Fruit fly (Drosophila melanogaster) whole organism, embryonic: ENCODE measurements around the gene CG5850.

Experiments
- ATbp ChIP-seq: fragments of 200-800 bp; sonication (Bioruptor generic); optimal IDR thresholded peaks from 2 replicates; lab custom pipeline; 2017; ENCODE audit warnings: missing biosample characterization, mild to moderate bottlenecking, missing genetic modification characterization, missing genetic modification reagents
- Blimp-1 ChIP-seq: fragments of 200-800 bp; sonication (Bioruptor generic); optimal IDR thresholded peaks from 3 replicates; lab custom pipeline; 2018; ENCODE audit warnings: missing biosample characterization, missing genetic modification characterization, mild to moderate bottlenecking, moderate library complexity, missing genetic modification reagents
- CG10431 ChIP-seq: fragments of 200-800 bp; sonication (Bioruptor generic); optimal IDR thresholded peaks from 3 replicates; lab custom pipeline; 2018; ENCODE audit warnings: missing biosample characterization, mild to moderate bottlenecking, missing genetic modification characterization
- CG11247 ChIP-seq: fragments of 200-800 bp; sonication (Bioruptor generic); IDR thresholded peaks from 2 replicates; pipeline ENCODE4 v1.3.6; 2022; ENCODE audit warnings: missing biosample characterization, missing genetic modification characterization
- CG11695 ChIP-seq: fragments of 200-800 bp; sonication (Bioruptor generic); IDR thresholded peaks from 3 replicates; pipeline ENCODE4 v1.3.6; 2022; ENCODE audit warnings: missing biosample characterization, missing genetic modification characterization
- CG12219 ChIP-seq: fragments of 200-800 bp; sonication (Bioruptor generic); optimal IDR thresholded peaks from 3 replicates; lab custom pipeline; 2018; ENCODE audit warnings: missing biosample characterization, mild to moderate bottlenecking, missing genetic modification characterization
- CG15011 ChIP-seq: fragments of 200-800 bp; sonication (Bioruptor generic); optimal IDR thresholded peaks from 3 replicates; lab custom pipeline; 2018; ENCODE audit warnings: missing biosample characterization, mild to moderate bottlenecking, missing genetic modification characterization
- CG15514 ChIP-seq: fragments of 200-800 bp; sonication (Bioruptor generic); optimal IDR thresholded peaks from 3 replicates; lab custom pipeline; 2017; ENCODE audit warnings: missing biosample characterization, missing genetic modification characterization, mild to moderate bottlenecking, moderate library complexity, missing genetic modification reagents
- CG17361 ChIP-seq: fragments of 200-800 bp; sonication (Bioruptor generic); IDR thresholded peaks from 3 replicates; pipeline ENCODE4 v1.3.6; 2022; ENCODE audit warnings: missing biosample characterization, missing genetic modification characterization
- CG2875 ChIP-seq: fragments of 200-800 bp; sonication (Bioruptor generic); optimal IDR thresholded peaks from 2 replicates; lab custom pipeline; 2017; ENCODE audit warnings: missing biosample characterization, mild to moderate bottlenecking, missing genetic modification characterization, missing genetic modification reagents
- CG30403 ChIP-seq: fragments of 200-800 bp; sonication (Bioruptor generic); optimal IDR thresholded peaks from 3 replicates; lab custom pipeline; 2016; ENCODE audit warnings: missing biosample characterization, missing genetic modification characterization
- CG32532 ChIP-seq: fragments of 200-800 bp; sonication (Bioruptor generic); IDR thresholded peaks from 2 replicates; pipeline ENCODE4 v1.3.6; 2022; ENCODE audit warnings: missing biosample characterization, missing genetic modification characterization
- CG32767 ChIP-seq: fragments of 200-800 bp; sonication (Bioruptor generic); IDR thresholded peaks from 2 replicates; pipeline ENCODE4 v1.3.6; 2022; ENCODE audit warnings: missing biosample characterization, missing genetic modification characterization
- CG43689 ChIP-seq: fragments of 200-800 bp; sonication (Bioruptor generic); IDR thresholded peaks from 2 replicates; pipeline ENCODE4 v1.3.6; 2022; ENCODE audit warnings: missing biosample characterization, missing genetic modification characterization
- CG4854 ChIP-seq: fragments of 200-800 bp; sonication (Bioruptor generic); optimal IDR thresholded peaks from 2 replicates; lab custom pipeline; 2016; ENCODE audit warnings: missing biosample characterization, missing genetic modification characterization, inconsistent platforms
- CG5953 ChIP-seq: fragments of 200-800 bp; sonication (Bioruptor generic); IDR thresholded peaks from 2 replicates; pipeline ENCODE4 v1.3.6; 2022; ENCODE audit warnings: missing biosample characterization, missing genetic modification characterization
- CG6765 ChIP-seq: fragments of 200-800 bp; sonication (Bioruptor generic); optimal IDR thresholded peaks from 3 replicates; lab custom pipeline; 2017; ENCODE audit warnings: missing biosample characterization, mild to moderate bottlenecking, missing genetic modification characterization
- CG7372 ChIP-seq: fragments of 200-800 bp; sonication (Bioruptor generic); IDR thresholded peaks from 2 replicates; pipeline ENCODE4 v1.3.6; 2022; ENCODE audit warnings: missing biosample characterization, missing genetic modification characterization
- CG7556 ChIP-seq: fragments of 200-800 bp; sonication (Bioruptor generic); optimal IDR thresholded peaks from 2 replicates; lab custom pipeline; 2017; ENCODE audit warnings: missing biosample characterization, mild to moderate bottlenecking, missing genetic modification characterization
- CG7963 ChIP-seq: fragments of 200-800 bp; sonication (Bioruptor generic); IDR thresholded peaks from 3 replicates; pipeline ENCODE4 v1.3.6; 2022; ENCODE audit warnings: missing biosample characterization, missing genetic modification characterization; ENCODE audit not compliant: partially characterized antibody
- Dad ChIP-seq: fragments of 200-800 bp; sonication (Bioruptor generic); optimal IDR thresholded peaks from 3 replicates; lab custom pipeline; 2016; ENCODE audit warnings: missing biosample characterization, missing genetic modification characterization
- Dbx ChIP-seq: fragments of 200-800 bp; sonication (Bioruptor generic); IDR thresholded peaks from 3 replicates; pipeline ENCODE4 v1.3.6; 2022; ENCODE audit warnings: missing biosample characterization, missing genetic modification characterization
- E2f1 ChIP-seq: fragments of 200-800 bp; sonication (Bioruptor generic); IDR thresholded peaks from 2 replicates; pipeline ENCODE4 v1.3.6; 2022; ENCODE audit warnings: missing biosample characterization, missing genetic modification characterization
- Fer3 ChIP-seq: fragments of 200-800 bp; sonication (Bioruptor generic); optimal IDR thresholded peaks from 2 replicates; lab custom pipeline; 2018; ENCODE audit warnings: missing biosample characterization, mild to moderate bottlenecking, missing genetic modification characterization, moderate library complexity
- H2.0 ChIP-seq: fragments of 200-800 bp; sonication (Bioruptor generic); IDR thresholded peaks from 2 replicates; pipeline ENCODE4 v1.3.6; 2022; ENCODE audit warnings: missing biosample characterization, missing genetic modification characterization
- Hsf ChIP-seq: fragments of 200-800 bp; sonication (Bioruptor generic); optimal IDR thresholded peaks from 3 replicates; lab custom pipeline; 2016; ENCODE audit warnings: missing biosample characterization, missing genetic modification characterization
- Lhr ChIP-seq: fragments of 200-800 bp; sonication (Bioruptor generic); optimal IDR thresholded peaks from 3 replicates; lab custom pipeline; 2017; ENCODE audit warnings: mild to moderate bottlenecking, missing biosample characterization, missing genetic modification reagents, missing genetic modification characterization
- Meics ChIP-seq: fragments of 200-800 bp; sonication (Bioruptor generic); optimal IDR thresholded peaks from 2 replicates; lab custom pipeline; 2017; ENCODE audit warnings: missing biosample characterization, mild to moderate bottlenecking, missing genetic modification characterization
- Nf-YC ChIP-seq: fragments of 200-800 bp; optimal IDR thresholded peaks from 3 replicates; lab custom pipeline; 2019; ENCODE audit warnings: missing biosample characterization, mild to moderate bottlenecking, missing genetic modification characterization, moderate library complexity
- Pdp1 ChIP-seq, 2 experiments: fragments of 200-800 bp; sonication (Bioruptor generic); optimal IDR thresholded peaks; 3 replicates each; lab custom pipeline; 2016; ENCODE audit warnings: missing biosample characterization in 2 of 2, missing genetic modification characterization in 2 of 2, mild to moderate bottlenecking in 1 of 2, moderate library complexity in 1 of 2
- Ravus ChIP-seq: fragments of 200-800 bp; sonication (Bioruptor generic); IDR thresholded peaks from 2 replicates; pipeline ENCODE4 v1.3.6; 2022; ENCODE audit warnings: missing biosample characterization, missing genetic modification characterization
- Sox100B ChIP-seq: fragments of 200-800 bp; sonication (Bioruptor generic); optimal IDR thresholded peaks from 3 replicates; lab custom pipeline; 2018; ENCODE audit warnings: missing biosample characterization, mild to moderate bottlenecking, missing genetic modification characterization
- az2 ChIP-seq: fragments of 200-800 bp; sonication (Bioruptor generic); optimal IDR thresholded peaks from 3 replicates; lab custom pipeline; 2016; ENCODE audit warnings: missing biosample characterization, missing genetic modification characterization
- bbx ChIP-seq: fragments of 200-800 bp; sonication (Bioruptor generic); IDR thresholded peaks from 2 replicates; pipeline ENCODE4 v1.3.6; 2022; ENCODE audit warnings: missing biosample characterization, missing genetic modification characterization; ENCODE audit not compliant: partially characterized antibody
- cwo ChIP-seq: fragments of 200-800 bp; sonication (Bioruptor generic); optimal IDR thresholded peaks from 3 replicates; lab custom pipeline; 2017; ENCODE audit warnings: missing biosample characterization, missing genetic modification characterization, mild to moderate bottlenecking, moderate library complexity, missing genetic modification reagents
- dati ChIP-seq: fragments of 200-800 bp; sonication (Bioruptor generic); IDR thresholded peaks from 2 replicates; pipeline ENCODE4 v1.3.6; 2022; ENCODE audit warnings: missing biosample characterization, missing genetic modification characterization
- grn ChIP-seq: fragments of 200-800 bp; sonication (Bioruptor generic); optimal IDR thresholded peaks from 3 replicates; lab custom pipeline; 2017; ENCODE audit warnings: missing biosample characterization, missing genetic modification characterization
- h ChIP-seq: fragments of >200 bp; optimal IDR thresholded peaks from 2 replicates; lab custom pipeline; 2017
- onecut ChIP-seq: fragments of 200-800 bp; sonication (Bioruptor generic); IDR thresholded peaks from 2 replicates; pipeline ENCODE4 v1.3.6; 2022; ENCODE audit warnings: missing biosample characterization, missing genetic modification characterization
- row ChIP-seq: fragments of 200-800 bp; sonication (Bioruptor generic); IDR thresholded peaks from 3 replicates; pipeline ENCODE4 v1.3.6; 2022; ENCODE audit warnings: missing biosample characterization, missing genetic modification characterization
- slbo ChIP-seq: fragments of 200-800 bp; sonication (Bioruptor generic); IDR thresholded peaks from 2 replicates; pipeline ENCODE4 v1.3.6; 2022; ENCODE audit warnings: missing biosample characterization, missing genetic modification characterization
- slp2 ChIP-seq: fragments of 200-800 bp; sonication (Bioruptor generic); optimal IDR thresholded peaks from 2 replicates; lab custom pipeline; 2016; ENCODE audit warnings: missing biosample characterization, missing genetic modification characterization
- trem ChIP-seq: fragments of 200-800 bp; optimal IDR thresholded peaks from 3 replicates; lab custom pipeline; 2019; ENCODE audit warnings: missing biosample characterization, mild to moderate bottlenecking, missing genetic modification characterization, moderate library complexity
- wdn ChIP-seq: fragments of 200-800 bp; sonication (Bioruptor generic); IDR thresholded peaks from 2 replicates; pipeline ENCODE4 v1.3.6; 2022; ENCODE audit warnings: missing biosample characterization, missing genetic modification characterization
- zen ChIP-seq: fragments of 200-800 bp; sonication (Bioruptor generic); optimal IDR thresholded peaks from 3 replicates; lab custom pipeline; 2018; ENCODE audit warnings: missing biosample characterization, mild to moderate bottlenecking, missing genetic modification characterization, moderate library complexity
- zen2 ChIP-seq: fragments of 200-800 bp; sonication (Bioruptor generic); IDR thresholded peaks from 3 replicates; pipeline ENCODE4 v1.3.6; 2022; ENCODE audit warnings: missing biosample characterization, missing genetic modification characterization; ENCODE audit not compliant: partially characterized antibody
- zfh1 ChIP-seq: fragments of 200-800 bp; sonication (Bioruptor generic); IDR thresholded peaks from 3 replicates; pipeline ENCODE4 v1.3.6; 2022; ENCODE audit warnings: missing biosample characterization, missing genetic modification characterization
- zfh2 ChIP-seq: fragments of 200-800 bp; sonication (Bioruptor generic); optimal IDR thresholded peaks from 2 replicates; lab custom pipeline; 2016; ENCODE audit warnings: missing biosample characterization, missing genetic modification characterization

CG5850 gene

DNA sequence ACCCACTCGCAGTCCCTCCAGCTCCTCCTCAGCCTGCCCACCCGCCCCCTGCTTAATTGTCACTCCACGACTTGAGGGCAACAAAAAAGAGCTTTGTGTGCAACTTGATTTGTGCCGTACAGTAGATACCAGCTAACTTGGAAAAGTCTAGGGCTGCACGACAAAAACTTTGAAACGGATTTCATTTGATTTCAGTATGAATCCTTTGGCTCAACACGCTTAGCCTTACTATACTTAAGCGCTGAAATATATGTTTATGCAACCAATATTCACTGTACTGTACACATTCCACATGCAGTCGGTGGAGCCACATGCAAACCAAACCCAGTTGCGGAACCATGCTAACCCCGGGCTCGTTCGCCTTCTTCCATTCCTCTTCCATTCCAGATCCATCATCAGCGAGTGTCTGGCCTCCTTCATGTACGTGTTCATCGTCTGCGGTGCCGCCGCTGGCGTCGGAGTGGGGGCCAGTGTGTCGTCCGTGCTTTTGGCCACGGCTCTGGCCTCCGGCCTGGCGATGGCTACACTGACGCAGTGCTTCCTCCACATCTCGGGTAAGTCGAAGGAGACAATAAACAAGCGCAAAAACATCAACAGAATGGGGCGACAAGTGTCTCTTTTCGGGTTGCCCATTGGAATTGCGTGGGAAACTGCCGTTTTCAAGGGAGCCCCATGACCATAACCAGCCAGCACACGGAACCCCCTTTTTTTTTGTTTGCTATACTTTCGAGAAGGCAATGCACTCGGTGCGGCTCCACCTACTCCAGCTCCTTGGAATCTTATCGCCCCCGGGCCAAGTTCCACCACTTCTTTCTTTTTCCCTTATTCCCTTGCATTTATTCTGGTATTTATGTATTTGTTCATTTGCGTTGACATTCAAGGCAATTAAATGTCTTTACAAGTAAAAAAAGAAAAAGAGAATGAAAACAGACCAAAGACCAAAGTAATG lies 22.9 kb upstream of the CG5850 start (continued):
- TF ChIP-seq Blimp-1 (peak; percentile 78), trem (tag; lab: Kevin White, UChicago) (peak; percentile 27), CG2875 (GFP tag; lab: Kevin White, UChicago) (peak; percentile 10), Sox100B (GFP tag; lab: Kevin White, UChicago) (peak; percentile 47), CG7372 (GFP tag; lab: Robert Waterston, UW) (0 out of 2 replicates have a peak, but pooled peaks have one; percentile 38), h (no peak), wdn (no peak), az2 (GFP tag; lab: Kevin White, UChicago) (peak; percentile 34), Hsf (GFP tag; lab: Kevin White, UChicago) (peak; percentile 4), Fer3 (tag; lab: Kevin White, UChicago) (peak; percentile 18), Dad (GFP tag; lab: Kevin White, UChicago) (no peak), grn (no peak), slbo (GFP tag; lab: Robert Waterston, UW) (peak; percentile 36; the same call in 1 of the 2 replicates), zfh1 (GFP tag; lab: Robert Waterston, UW) (peak; percentile 75; the same call in 2 of the 3 replicates), H2.0 (0 out of 2 replicates have a peak, but pooled peaks have one; percentile 48), E2f1 (peak; percentile 46; the same call in 1 of the 2 replicates), bbx (GFP tag; lab: Robert Waterston, UW) (no peak), Nf-YC (tag; lab: Kevin White, UChicago) (no peak), CG15514 (GFP tag; lab: Kevin White, UChicago) (no peak), CG10431 (no peak), CG15011 (GFP tag; lab: Kevin White, UChicago) (no peak), dati (0 out of 2 replicates have a peak, but pooled peaks have one; percentile 30), CG43689 (GFP tag; lab: Robert Waterston, UW) (0 out of 2 replicates have a peak, but pooled peaks have one; percentile 4), CG7963 (GFP tag; lab: Robert Waterston, UW) (no peak), CG30403 (GFP tag; lab: Kevin White, UChicago) (peak; percentile 8), row (peak; percentile 62), CG17361 (peak; percentile 62; the same call in 2 of the 3 replicates), Pdp1 (GFP tag; optimal IDR thresholded peaks at IDR 0.05; lab: Kevin White, UChicago) (peak in 1 of 2 experiments; percentile 36), Meics (GFP tag; lab: Kevin White, UChicago) (no peak), CG32767 (GFP tag; lab: Robert Waterston, UW) (no peak; the same call in 1 of the 2 replicates), cwo (GFP tag; lab: Kevin White, UChicago) (no peak), zfh2 (GFP tag; lab: Kevin White, UChicago) (no peak), Lhr (GFP tag; lab: Kevin White, UChicago) (no peak), CG11247 (GFP tag; lab: Robert Waterston, UW) (peak; percentile 53; the same call in 1 of the 2 replicates), CG32532 (GFP tag; lab: Robert Waterston, UW) (peak; percentile 18; the same call in 1 of the 2 replicates), ATbp (peak; percentile 61), onecut (peak; percentile 68), zen (tag; lab: Kevin White, UChicago) (no peak), CG12219 (GFP tag; lab: Kevin White, UChicago) (peak; percentile 52), zen2 (GFP tag; lab: Robert Waterston, UW) (no peak), slp2 (peak; percentile 16), Ravus (GFP tag; lab: Robert Waterston, UW) (no peak), Dbx (GFP tag; lab: Robert Waterston, UW) (no peak), CG7556 (GFP tag; lab: Kevin White, UChicago) (peak; percentile 34), CG5953 (GFP tag; lab: Robert Waterston, UW) (peak; percentile 54; the same call in 1 of the 2 replicates), CG11695 (GFP tag; lab: Robert Waterston, UW) (no peak), CG4854 (no peak), CG6765 (GFP tag; lab: Kevin White, UChicago) (no peak)
